In the genomic region with DNA sequence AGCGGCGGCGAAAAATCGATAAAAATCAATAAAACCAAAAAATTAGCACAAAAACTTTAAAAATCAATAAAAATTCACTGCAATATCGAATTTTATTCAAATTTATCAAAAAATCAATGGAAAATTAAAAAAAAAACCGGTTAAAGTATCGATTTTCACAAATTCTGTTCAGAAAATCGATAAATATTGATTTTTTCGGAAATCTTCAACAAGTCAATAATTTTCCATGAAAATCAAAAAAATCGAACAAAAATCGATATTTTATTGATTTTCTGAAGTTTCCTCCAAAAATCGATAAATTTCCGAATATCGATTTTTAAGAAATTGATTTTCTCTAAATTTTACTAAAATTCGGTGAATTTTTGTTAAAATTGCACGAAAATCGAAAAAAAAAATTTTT, we compare ENCODE assay signal across 4 worm cellular contexts.
TF ChIP-seq lines count a peak whose summit lies in the region.

No protein-coding gene starts in this region.

TF ChIP-seq in whole organism, L3 larva, 47 proteins besides CTCF, POLR2A, EP300 and RAD21:
- no peak for TF ChIP-seq fkh-2 (tag; optimal IDR thresholded peaks at IDR 0.05; lab: Kevin White, UChicago)
- TF ChIP-seq ama-1 (optimal IDR thresholded peaks at IDR 0.05; lab: Kevin White, UChicago): no peak
- TF ChIP-seq ceh-28 (tag; optimal IDR thresholded peaks at IDR 0.05; lab: Kevin White, UChicago): peak; percentile 97

TF ChIP-seq in whole organism, L4 larva, 104 proteins besides CTCF, POLR2A, EP300 and RAD21:
- no peak for TF ChIP-seq pha-4 (GFP tag; IDR thresholded peaks at IDR 0.05; lab: Robert Waterston, UW)
- TF ChIP-seq pha-4 (tag; optimal IDR thresholded peaks at IDR 0.05; lab: Kevin White, UChicago): no peak
- no peak for TF ChIP-seq ceh-20 (GFP tag; IDR thresholded peaks at IDR 0.05; lab: Robert Waterston, UW)
- no peak for TF ChIP-seq nhr-10 (tag; optimal IDR thresholded peaks at IDR 0.05; lab: Kevin White, UChicago)
- no peak for TF ChIP-seq nhr-42 (GFP tag; IDR thresholded peaks at IDR 0.05; lab: Robert Waterston, UW)
- TF ChIP-seq ceh-28 (tag; optimal IDR thresholded peaks at IDR 0.05; lab: Kevin White, UChicago): peak; percentile 92
- no peak for TF ChIP-seq nhr-111 (GFP tag; optimal IDR thresholded peaks at IDR 0.05; lab: Kevin White, UChicago)
- TF ChIP-seq Y75B8A.6 (GFP tag; IDR thresholded peaks at IDR 0.05; lab: Robert Waterston, UW): no peak

TF ChIP-seq in whole organism, late embryonic, 69 proteins besides CTCF, POLR2A, EP300 and RAD21:
- TF ChIP-seq ceh-48 (tag; optimal IDR thresholded peaks at IDR 0.05; lab: Kevin White, UChicago) (peak; percentile 59), ztf-16 (tag; optimal IDR thresholded peaks at IDR 0.05; lab: Kevin White, UChicago) (no peak)

TF ChIP-seq in whole organism, midembryonic, 9 proteins besides CTCF, POLR2A, EP300 and RAD21:
- TF ChIP-seq klf-2 (GFP tag; conservative IDR thresholded peaks at IDR 0.05; lab: Robert Waterston, UW) (no peak), tab-1 (GFP tag; IDR thresholded peaks at IDR 0.05; lab: Robert Waterston, UW) (no peak), ztf-23 (GFP tag; IDR thresholded peaks at IDR 0.05; lab: Robert Waterston, UW) (no peak), ref-1 (GFP tag; conservative IDR thresholded peaks at IDR 0.05; lab: Robert Waterston, UW) (no peak), T22C8.4 (GFP tag; IDR thresholded peaks at IDR 0.05; lab: Robert Waterston, UW) (peak; percentile 77)
